Fruit fly (Drosophila melanogaster): ENCODE data around the gene agt.

dm6 chr3R:6627800-6628199 lies 32.1 kb downstream of the agt start, which contains the start of gene sowi:
- no peak for TF ChIP-seq Hey (tag; optimal IDR thresholded peaks at IDR 0.05)
- TF ChIP-seq peb (GFP tag; IDR thresholded peaks at IDR 0.05): no peak
- no peak for TF ChIP-seq CG14965 (GFP tag; optimal IDR thresholded peaks at IDR 0.05; ENCODE audit: borderline replicate concordance)

All from whole organism, embryonic.